Fruit fly (Drosophila melanogaster) whole organism, embryonic: Measurements from ENCODE around the gene CG9184.

Experiments
- Atf3 ChIP-seq: fragments of 200-800 bp; sonication (Bioruptor generic); optimal IDR thresholded peaks from 3 replicates; lab custom pipeline; 2016; ENCODE audit warnings: missing biosample characterization, missing genetic modification characterization
- CG10147 ChIP-seq: fragments of 200-800 bp; sonication (Bioruptor generic); optimal IDR thresholded peaks from 2 replicates; lab custom pipeline; 2019; ENCODE audit warnings: missing biosample characterization, mild to moderate bottlenecking, missing genetic modification characterization, moderate library complexity
- CG10565 ChIP-seq: fragments of 200-800 bp; sonication (Bioruptor generic); optimal IDR thresholded peaks from 3 replicates; lab custom pipeline; 2016; ENCODE audit warnings: missing biosample characterization, mild to moderate bottlenecking, missing genetic modification characterization
- CG11696 ChIP-seq: fragments of 200-800 bp; sonication (Bioruptor generic); IDR thresholded peaks from 2 replicates; pipeline ENCODE4 v1.3.6; 2022; ENCODE audit warnings: missing biosample characterization, missing genetic modification characterization
- CG12071 ChIP-seq: fragments of 200-800 bp; sonication (Bioruptor generic); optimal IDR thresholded peaks from 3 replicates; lab custom pipeline; 2018; ENCODE audit warnings: missing biosample characterization, mild to moderate bottlenecking, missing genetic modification characterization
- CG13123 ChIP-seq: fragments of 200-800 bp; sonication (Bioruptor generic); optimal IDR thresholded peaks from 2 replicates; lab custom pipeline; 2016; ENCODE audit warnings: missing biosample characterization, missing genetic modification characterization
- CG13775 ChIP-seq: fragments of 200-800 bp; sonication (Bioruptor generic); optimal IDR thresholded peaks from 3 replicates; lab custom pipeline; 2017; ENCODE audit warnings: missing biosample characterization, mild to moderate bottlenecking, missing genetic modification characterization
- CG16779 ChIP-seq: fragments of 200-800 bp; sonication (Bioruptor generic); IDR thresholded peaks from 2 replicates; pipeline ENCODE4 v1.3.6; 2022; ENCODE audit warnings: missing biosample characterization, missing genetic modification characterization
- CG17829 ChIP-seq: fragments of 200-800 bp; optimal IDR thresholded peaks from 2 replicates; lab custom pipeline; 2019; ENCODE audit warnings: missing biosample characterization, mild to moderate bottlenecking, missing genetic modification characterization, moderate library complexity
- CG2116 ChIP-seq: fragments of 200-800 bp; sonication (Bioruptor generic); optimal IDR thresholded peaks from 3 replicates; lab custom pipeline; 2018; ENCODE audit warnings: missing biosample characterization, mild to moderate bottlenecking, missing genetic modification characterization
- CG2129 ChIP-seq: fragments of 200-800 bp; sonication (Bioruptor generic); IDR thresholded peaks from 2 replicates; pipeline ENCODE4 v1.3.6; 2022; ENCODE audit warnings: missing biosample characterization, missing genetic modification characterization; ENCODE audit not compliant: partially characterized antibody
- CG2199 ChIP-seq: fragments of 200-800 bp; sonication (Bioruptor generic); IDR thresholded peaks from 3 replicates; pipeline ENCODE4 v1.3.6; 2022; ENCODE audit warnings: missing biosample characterization, missing genetic modification characterization
- CG30431 ChIP-seq: fragments of 200-800 bp; sonication (Bioruptor generic); optimal IDR thresholded peaks from 2 replicates; lab custom pipeline; 2017; ENCODE audit warnings: missing biosample characterization, missing genetic modification characterization
- CG31224 ChIP-seq: fragments of 200-800 bp; sonication (Bioruptor generic); IDR thresholded peaks from 2 replicates; pipeline ENCODE4 v1.3.6; 2022; ENCODE audit warnings: missing biosample characterization, missing genetic modification characterization
- CG31388 ChIP-seq: fragments of 200-800 bp; sonication (Bioruptor generic); optimal IDR thresholded peaks from 2 replicates; lab custom pipeline; 2016; ENCODE audit warnings: missing biosample characterization, missing genetic modification characterization
- CG32767 ChIP-seq: fragments of 200-800 bp; sonication (Bioruptor generic); IDR thresholded peaks from 2 replicates; pipeline ENCODE4 v1.3.6; 2022; ENCODE audit warnings: missing biosample characterization, missing genetic modification characterization
- CG3281 ChIP-seq: fragments of 200-800 bp; sonication (Bioruptor generic); optimal IDR thresholded peaks from 3 replicates; lab custom pipeline; 2017; ENCODE audit warnings: missing biosample characterization, mild to moderate bottlenecking, missing genetic modification characterization
- CG34422 ChIP-seq: fragments of 200-800 bp; sonication (Bioruptor generic); IDR thresholded peaks from 3 replicates; pipeline ENCODE4 v1.3.6; 2022; ENCODE audit warnings: missing biosample characterization, missing genetic modification characterization
- CG43689 ChIP-seq: fragments of 200-800 bp; sonication (Bioruptor generic); IDR thresholded peaks from 2 replicates; pipeline ENCODE4 v1.3.6; 2022; ENCODE audit warnings: missing biosample characterization, missing genetic modification characterization
- CG4730 ChIP-seq: fragments of 200-800 bp; sonication (Bioruptor generic); IDR thresholded peaks from 2 replicates; pipeline ENCODE4 v1.3.6; 2022; ENCODE audit warnings: missing biosample characterization, missing genetic modification characterization
- CG6254 ChIP-seq: fragments of 200-800 bp; sonication (Bioruptor generic); optimal IDR thresholded peaks from 3 replicates; lab custom pipeline; 2017; ENCODE audit warnings: mild to moderate bottlenecking, missing biosample characterization, missing genetic modification reagents, missing genetic modification characterization
- CG6683 ChIP-seq: fragments of 200-800 bp; sonication (Bioruptor generic); optimal IDR thresholded peaks from 2 replicates; lab custom pipeline; 2017; ENCODE audit warnings: missing biosample characterization, mild to moderate bottlenecking, missing genetic modification characterization, missing genetic modification reagents
- CG7556 ChIP-seq: fragments of 200-800 bp; sonication (Bioruptor generic); optimal IDR thresholded peaks from 2 replicates; lab custom pipeline; 2017; ENCODE audit warnings: missing biosample characterization, mild to moderate bottlenecking, missing genetic modification characterization
- Camta ChIP-seq: fragments of 200-800 bp; sonication (Bioruptor generic); optimal IDR thresholded peaks from 2 replicates; lab custom pipeline; 2016; ENCODE audit warnings: missing biosample characterization, missing genetic modification characterization
- D19A ChIP-seq: fragments of 200-800 bp; optimal IDR thresholded peaks from 3 replicates; lab custom pipeline; 2019; ENCODE audit warnings: missing biosample characterization, mild to moderate bottlenecking, missing genetic modification characterization, moderate library complexity
- Dref ChIP-seq: fragments of 200-800 bp; sonication (Bioruptor generic); IDR thresholded peaks from 2 replicates; pipeline ENCODE4 v1.3.6; 2022; ENCODE audit warnings: missing biosample characterization, missing genetic modification characterization
- HmgD ChIP-seq: fragments of 200-800 bp; sonication (Bioruptor generic); optimal IDR thresholded peaks from 3 replicates; lab custom pipeline; 2016; ENCODE audit warnings: missing biosample characterization, missing genetic modification characterization
- Lhr ChIP-seq: fragments of 200-800 bp; sonication (Bioruptor generic); optimal IDR thresholded peaks from 3 replicates; lab custom pipeline; 2017; ENCODE audit warnings: mild to moderate bottlenecking, missing biosample characterization, missing genetic modification reagents, missing genetic modification characterization
- Scr ChIP-seq: fragments of 200-800 bp; sonication (Bioruptor generic); IDR thresholded peaks from 2 replicates; pipeline ENCODE4 v1.3.6; 2022; ENCODE audit warnings: missing biosample characterization, missing genetic modification characterization; ENCODE audit not compliant: partially characterized antibody
- Xrp1 ChIP-seq: fragments of 200-800 bp; sonication (Bioruptor generic); IDR thresholded peaks from 2 replicates; pipeline ENCODE4 v1.3.6; 2022; ENCODE audit warnings: missing biosample characterization, missing genetic modification characterization
- ab ChIP-seq: fragments of 200-800 bp; sonication (Bioruptor generic); optimal IDR thresholded peaks from 2 replicates; lab custom pipeline; 2016; ENCODE audit warnings: missing biosample characterization, missing genetic modification characterization
- cato ChIP-seq: fragments of 200-800 bp; sonication (Bioruptor generic); optimal IDR thresholded peaks from 2 replicates; lab custom pipeline; 2016; ENCODE audit warnings: missing biosample characterization, missing genetic modification characterization, borderline replicate concordance
- chn ChIP-seq: fragments of 200-800 bp; sonication (Bioruptor generic); optimal IDR thresholded peaks from 2 replicates; lab custom pipeline; 2016; ENCODE audit warnings: missing biosample characterization, missing genetic modification characterization
- crol ChIP-seq: fragments of 200-800 bp; sonication (Bioruptor generic); IDR thresholded peaks from 2 replicates; pipeline ENCODE4 v1.3.6; 2022; ENCODE audit warnings: missing biosample characterization, missing genetic modification characterization
- en ChIP-seq: fragments of 200-800 bp; sonication (Bioruptor generic); optimal IDR thresholded peaks from 2 replicates; lab custom pipeline; 2016; ENCODE audit warnings: missing biosample characterization, missing genetic modification characterization
- her ChIP-seq: fragments of 200-800 bp; sonication (Bioruptor generic); optimal IDR thresholded peaks from 2 replicates; lab custom pipeline; 2016; ENCODE audit warnings: missing biosample characterization, missing genetic modification characterization
- kah ChIP-seq: fragments of 200-800 bp; sonication (Bioruptor generic); optimal IDR thresholded peaks from 2 replicates; lab custom pipeline; 2018; ENCODE audit warnings: missing biosample characterization, mild to moderate bottlenecking, missing genetic modification characterization
- knrl ChIP-seq: fragments of 200-800 bp; sonication (Bioruptor generic); IDR thresholded peaks from 3 replicates; pipeline ENCODE4 v1.3.6; 2022; ENCODE audit warnings: missing biosample characterization, missing genetic modification characterization; ENCODE audit not compliant: partially characterized antibody
- lab ChIP-seq: fragments of 200-800 bp; sonication (Bioruptor generic); optimal IDR thresholded peaks from 3 replicates; lab custom pipeline; 2017; ENCODE audit warnings: missing biosample characterization, missing genetic modification characterization, mild to moderate bottlenecking, moderate library complexity, missing genetic modification reagents
- prd ChIP-seq, 3 experiments: fragments of >200 bp in 2 of 3; fragments of 200-800 bp in 1 of 3; sonication (Bioruptor generic) in 1 of 3; optimal IDR thresholded peaks in 2 of 3; IDR thresholded peaks in 1 of 3; 2 replicates in 2 of 3; 3 replicates in 1 of 3; pipeline versions ENCODE4 v1.3.6 to Lab custom; 2017 to 2022; ENCODE audit warnings: missing biosample characterization in 1 of 3, missing genetic modification characterization in 1 of 3
- row ChIP-seq: fragments of 200-800 bp; sonication (Bioruptor generic); IDR thresholded peaks from 3 replicates; pipeline ENCODE4 v1.3.6; 2022; ENCODE audit warnings: missing biosample characterization, missing genetic modification characterization
- sens ChIP-seq: fragments of 200-800 bp; sonication (Bioruptor generic); peaks from one replicate; lab custom pipeline; 2016; ENCODE audit warnings: missing biosample characterization, missing genetic modification characterization
- sens-2 ChIP-seq: fragments of 200-800 bp; sonication (Bioruptor generic); IDR thresholded peaks from 2 replicates; pipeline ENCODE4 v1.3.6; 2022; ENCODE audit warnings: missing biosample characterization, missing genetic modification characterization
- shn ChIP-seq: fragments of 200-800 bp; sonication (Bioruptor generic); optimal IDR thresholded peaks from 3 replicates; lab custom pipeline; 2016; ENCODE audit warnings: missing biosample characterization, missing genetic modification characterization
- sqz ChIP-seq: fragments of 200-800 bp; sonication (Bioruptor generic); optimal IDR thresholded peaks from 3 replicates; lab custom pipeline; 2018; ENCODE audit warnings: missing biosample characterization, mild to moderate bottlenecking, missing genetic modification characterization
- tgo ChIP-seq: fragments of 200-800 bp; sonication (Bioruptor generic); IDR thresholded peaks from 3 replicates; pipeline ENCODE4 v1.3.6; 2022; ENCODE audit warnings: missing biosample characterization, missing genetic modification characterization
- tna ChIP-seq: fragments of 200-800 bp; sonication (Bioruptor generic); IDR thresholded peaks from 2 replicates; pipeline ENCODE4 v1.3.6; 2022; ENCODE audit warnings: missing biosample characterization, missing genetic modification characterization; ENCODE audit not compliant: partially characterized antibody
- vvl ChIP-seq: fragments of 200-800 bp; sonication (Bioruptor generic); IDR thresholded peaks from 2 replicates; pipeline ENCODE4 v1.3.6; 2022; ENCODE audit warnings: missing biosample characterization, missing genetic modification characterization
- wek ChIP-seq: fragments of 200-800 bp; sonication (Bioruptor generic); optimal IDR thresholded peaks from 3 replicates; lab custom pipeline; 2018; ENCODE audit warnings: missing biosample characterization, mild to moderate bottlenecking, missing genetic modification characterization, moderate library complexity

The CG9184 gene

DNA sequence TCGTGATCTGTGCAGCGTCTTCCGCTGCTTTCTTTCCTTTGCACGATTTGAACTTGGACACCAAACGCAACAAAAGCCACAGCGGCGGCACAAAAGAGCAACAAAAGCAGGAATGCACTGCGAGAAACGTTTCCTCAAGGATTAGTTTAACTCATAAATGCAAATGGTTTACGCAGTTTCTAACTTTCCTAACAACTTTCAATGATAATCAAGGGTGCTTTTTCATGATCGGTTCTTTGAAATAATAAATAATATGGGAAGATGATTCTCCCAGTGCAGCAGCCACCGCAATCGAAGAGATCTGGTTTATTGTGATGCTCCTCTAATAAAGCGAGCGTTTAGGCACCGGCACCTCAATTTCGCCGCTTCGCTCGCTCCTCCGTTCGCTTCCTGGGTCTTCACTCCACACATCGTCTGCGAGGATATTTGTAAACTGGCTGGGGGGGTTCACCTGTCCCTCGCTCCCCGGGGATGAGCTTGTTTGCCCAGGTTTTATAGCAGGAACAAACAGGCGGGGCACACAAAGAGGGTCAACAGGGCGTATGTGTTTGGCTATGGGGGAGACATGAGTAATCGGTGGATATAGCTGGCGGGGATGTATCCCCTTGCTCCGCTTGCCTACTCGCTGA, 3.4 kb downstream of the CG9184 start (continued):
- TF ChIP-seq CG6254 (GFP tag; lab: Kevin White, UChicago) = peak; percentile 74
- TF ChIP-seq Camta = peak; percentile 49
- TF ChIP-seq CG32767 = peak; percentile 63; the same call in 1 of the 2 replicates
- TF ChIP-seq CG3281 (GFP tag; lab: Kevin White, UChicago) = peak; percentile 11
- TF ChIP-seq kah (GFP tag; lab: Kevin White, UChicago) = peak; percentile 64
- TF ChIP-seq prd (optimal IDR thresholded peaks at IDR 0.05; lab: Kevin White, UChicago) = no peak
- TF ChIP-seq prd (GFP tag; IDR thresholded peaks at IDR 0.05; lab: Robert Waterston, UW) = peak; percentile 85
- TF ChIP-seq cato = peak; percentile 58
- 0 out of 2 replicates have a peak, but pooled peaks have one; percentile 13 for TF ChIP-seq crol
- TF ChIP-seq row (GFP tag; lab: Robert Waterston, UW) = peak; percentile 78
- TF ChIP-seq CG11696 (GFP tag; lab: Robert Waterston, UW) = no peak
- TF ChIP-seq CG31388 (GFP tag; lab: Kevin White, UChicago) = peak; percentile 62
- no peak for TF ChIP-seq Dref (GFP tag; lab: Robert Waterston, UW)
- peak; percentile 98 for TF ChIP-seq sens
- no peak for TF ChIP-seq CG2129
- TF ChIP-seq CG13775 (GFP tag; lab: Kevin White, UChicago) = peak; percentile 52
- 0 out of 2 replicates have a peak, but pooled peaks have one; percentile 12 for TF ChIP-seq tna (GFP tag; lab: Robert Waterston, UW)
- no peak for TF ChIP-seq knrl (GFP tag; lab: Robert Waterston, UW)
- no peak for TF ChIP-seq Scr (GFP tag; lab: Robert Waterston, UW)
- no peak for TF ChIP-seq ab (GFP tag; lab: Kevin White, UChicago)
- no peak for TF ChIP-seq HmgD (GFP tag; lab: Kevin White, UChicago)
- TF ChIP-seq CG30431 = peak; percentile 42
- peak; percentile 87 for TF ChIP-seq CG34422 (GFP tag; lab: Robert Waterston, UW)
- peak; percentile 78 for TF ChIP-seq lab (GFP tag; lab: Kevin White, UChicago)
- peak; percentile 84 for TF ChIP-seq CG17829 (tag; lab: Kevin White, UChicago)
- TF ChIP-seq sqz (GFP tag; lab: Kevin White, UChicago) = peak; percentile 55
- peak; percentile 48 for TF ChIP-seq Lhr (GFP tag; lab: Kevin White, UChicago)
- TF ChIP-seq vvl (GFP tag; lab: Robert Waterston, UW) = peak; percentile 96
- TF ChIP-seq wek (GFP tag; lab: Kevin White, UChicago) = peak; percentile 46
- peak; percentile 19 for TF ChIP-seq CG2116 (GFP tag; lab: Kevin White, UChicago)
- TF ChIP-seq Atf3 (GFP tag; lab: Kevin White, UChicago) = peak; percentile 76
- TF ChIP-seq CG10147 = peak; percentile 44
- peak; percentile 77 for TF ChIP-seq D19A (tag; lab: Kevin White, UChicago)
- TF ChIP-seq her (GFP tag; lab: Kevin White, UChicago) = peak; percentile 5
- peak; percentile 25 for TF ChIP-seq CG13123
- peak; percentile 78 for TF ChIP-seq chn (GFP tag; lab: Kevin White, UChicago)
- no peak for TF ChIP-seq CG31224 (GFP tag; lab: Robert Waterston, UW)
- TF ChIP-seq CG4730 (GFP tag; lab: Robert Waterston, UW) = peak; percentile 59
- TF ChIP-seq CG2199 = no peak; the same call in 2 of the 3 replicates
- peak; percentile 82 for TF ChIP-seq CG12071
- TF ChIP-seq en = peak; percentile 49
- TF ChIP-seq CG43689 (GFP tag; lab: Robert Waterston, UW) = peak; percentile 30; the same call in 1 of the 2 replicates
- TF ChIP-seq tgo (GFP tag; lab: Robert Waterston, UW) = peak; percentile 79
- peak; percentile 80 for TF ChIP-seq sens-2
- TF ChIP-seq Xrp1 = peak; percentile 89
- peak; percentile 66 for TF ChIP-seq CG7556 (GFP tag; lab: Kevin White, UChicago)
- TF ChIP-seq CG10565 = peak; percentile 39
- peak; percentile 11 for TF ChIP-seq CG6683 (GFP tag; lab: Kevin White, UChicago)
- no peak for TF ChIP-seq CG16779 (GFP tag; lab: Robert Waterston, UW)
- peak; percentile 47 for TF ChIP-seq shn (GFP tag; lab: Kevin White, UChicago)
